Worm (Caenorhabditis elegans) whole organism, young adult: Measurements from ENCODE around the gene gspd-1.

Experiments used
- B0019.2 ChIP-seq: fragments of 200-800 bp; sonication (Bioruptor generic); conservative IDR thresholded peaks from 2 replicates; pipeline ENCODE4 v1.3.6; 2022; ENCODE audit warnings: missing genetic modification reagents, missing genetic modification characterization, missing compliant biosample characterization
- B0336.3 ChIP-seq: fragments of 200-800 bp; sonication (Bioruptor generic); IDR thresholded peaks from 2 replicates; pipeline ENCODE4 v1.3.6; 2022; ENCODE audit warnings: missing genetic modification characterization, missing compliant biosample characterization
- D2030.7 ChIP-seq: fragments of 200-800 bp; sonication (Bioruptor generic); IDR thresholded peaks from 2 replicates; pipeline ENCODE4 v1.3.6; 2022; ENCODE audit warnings: missing genetic modification reagents, missing genetic modification characterization, missing compliant biosample characterization
- F33H1.4 ChIP-seq: fragments of 200-800 bp; sonication (Bioruptor generic); IDR thresholded peaks from 2 replicates; pipeline ENCODE4 v1.3.6; 2022; ENCODE audit warnings: missing genetic modification reagents, missing genetic modification characterization, missing compliant biosample characterization
- F37B4.10 ChIP-seq: fragments of 200-800 bp; sonication (Bioruptor generic); IDR thresholded peaks from 2 replicates; pipeline ENCODE4 v1.3.6; 2022; ENCODE audit warnings: missing genetic modification characterization, missing compliant biosample characterization
- F52B5.7 ChIP-seq: sonication (generic microtip); optimal IDR thresholded peaks from 2 replicates; lab custom pipeline; 2016; ENCODE audit warnings: mild to moderate bottlenecking, missing genetic modification characterization, missing compliant biosample characterization
- T26A5.8 ChIP-seq: sonication (generic microtip); optimal IDR thresholded peaks from 2 replicates; lab custom pipeline; 2016; ENCODE audit warnings: missing genetic modification characterization, missing compliant biosample characterization
- Y67H2A.10 ChIP-seq: fragments of 200-800 bp; sonication (Bioruptor generic); conservative IDR thresholded peaks from 2 replicates; pipeline ENCODE4 v1.3.6; 2022; ENCODE audit warnings: missing genetic modification reagents, missing genetic modification characterization, missing compliant biosample characterization
- Y95B8A.8 ChIP-seq: fragments of 200-800 bp; sonication (Bioruptor generic); IDR thresholded peaks from 2 replicates; pipeline ENCODE4 v1.3.6; 2022; ENCODE audit warnings: missing genetic modification reagents, missing genetic modification characterization, missing compliant biosample characterization
- ZK185.1 ChIP-seq: sonication (generic microtip); optimal IDR thresholded peaks from 2 replicates; lab custom pipeline; 2016; ENCODE audit warnings: mild to moderate bottlenecking, missing genetic modification characterization, missing compliant biosample characterization; ENCODE audit not compliant: poor library complexity, severe bottlenecking
- akir-1 ChIP-seq: fragments of 200-800 bp; sonication (Bioruptor generic); optimal IDR thresholded peaks from 2 replicates; lab custom pipeline; 2018; ENCODE audit warnings: mild to moderate bottlenecking, missing genetic modification characterization, moderate library complexity, missing compliant biosample characterization
- ama-1 ChIP-seq, 3 experiments: fragments of 150-350 bp in 1 of 3; sonication (generic microtip) in 2 of 3; optimal IDR thresholded peaks; 2 replicates each; lab custom pipeline; 2014 to 2018; ENCODE audit warnings: missing biosample characterization in 2 of 3, missing genetic modification characterization in 2 of 3, missing genetic modification reagents in 2 of 3
- atf-7 ChIP-seq: sonication (generic microtip); optimal IDR thresholded peaks from 2 replicates; lab custom pipeline; 2017; ENCODE audit warnings: mild to moderate bottlenecking, missing genetic modification characterization, missing compliant biosample characterization
- athp-1 ChIP-seq: sonication (generic microtip); optimal IDR thresholded peaks from 2 replicates; lab custom pipeline; 2017; ENCODE audit warnings: mild to moderate bottlenecking, missing genetic modification characterization, missing compliant biosample characterization
- cebp-1 ChIP-seq, 2 experiments: fragments of 200-800 bp in 1 of 2; sonication (Bioruptor generic) in 1 of 2; sonication (generic microtip) in 1 of 2; IDR thresholded peaks in 1 of 2; optimal IDR thresholded peaks in 1 of 2; 2 replicates each; pipeline versions ENCODE4 v1.3.6 to Lab custom; 2017 to 2022; ENCODE audit warnings: missing compliant biosample characterization in 2 of 2, missing genetic modification characterization in 2 of 2, mild to moderate bottlenecking in 1 of 2, missing genetic modification reagents in 1 of 2, moderate library complexity in 1 of 2
- die-1 ChIP-seq: sonication (generic microtip); optimal IDR thresholded peaks from 2 replicates; lab custom pipeline; 2016; ENCODE audit warnings: missing genotype, mild to moderate bottlenecking, missing genetic modification characterization, missing compliant biosample characterization
- dpl-1 ChIP-seq: fragments of 150-350 bp; optimal IDR thresholded peaks from 2 replicates; lab custom pipeline; 2014; ENCODE audit warnings: missing biosample characterization, missing genetic modification reagents, missing genetic modification characterization
- efl-1 ChIP-seq: fragments of 150-350 bp; optimal IDR thresholded peaks from 2 replicates; lab custom pipeline; 2014; ENCODE audit warnings: missing biosample characterization, missing genetic modification reagents, missing genetic modification characterization
- ekl-4 ChIP-seq: fragments of 200-800 bp; sonication (Bioruptor generic); IDR thresholded peaks from 2 replicates; pipeline ENCODE4 v1.3.6; 2022; ENCODE audit warnings: missing genetic modification reagents, missing genetic modification characterization, missing compliant biosample characterization
- hlh-12 ChIP-seq: sonication (generic microtip); optimal IDR thresholded peaks from 2 replicates; lab custom pipeline; 2016; ENCODE audit warnings: missing genetic modification characterization, missing compliant biosample characterization
- let-526 ChIP-seq: fragments of 200-800 bp; sonication (Bioruptor generic); IDR thresholded peaks from 2 replicates; pipeline ENCODE4 v1.3.6; 2022; ENCODE audit warnings: missing genetic modification reagents, missing genetic modification characterization, missing compliant biosample characterization
- lin-26 ChIP-seq: fragments of 200-800 bp; sonication (Bioruptor generic); IDR thresholded peaks from 2 replicates; pipeline ENCODE4 v1.3.6; 2022; ENCODE audit warnings: missing genetic modification reagents, missing genetic modification characterization, missing compliant biosample characterization
- lin-40 ChIP-seq: sonication (generic microtip); optimal IDR thresholded peaks from 2 replicates; lab custom pipeline; 2016; ENCODE audit warnings: missing genetic modification characterization, mild to moderate bottlenecking, missing compliant biosample characterization, missing genotype, missing genetic modification reagents
- lin-54 ChIP-seq: fragments of 200-800 bp; sonication (Bioruptor generic); optimal IDR thresholded peaks from 2 replicates; lab custom pipeline; 2018; ENCODE audit warnings: mild to moderate bottlenecking, missing genetic modification characterization, missing compliant biosample characterization
- madf-8 ChIP-seq: fragments of 200-800 bp; sonication (Bioruptor generic); conservative IDR thresholded peaks from 2 replicates; pipeline ENCODE4 v1.3.6; 2022; ENCODE audit warnings: missing genetic modification reagents, missing genetic modification characterization, missing compliant biosample characterization
- mes-4 ChIP-seq: sonication (generic microtip); optimal IDR thresholded peaks from 2 replicates; lab custom pipeline; 2016; ENCODE audit warnings: missing genotype, missing genetic modification characterization, missing compliant biosample characterization
- nfya-2 ChIP-seq: fragments of 200-800 bp; sonication (Bioruptor generic); IDR thresholded peaks from 2 replicates; pipeline ENCODE4 v1.3.6; 2022; ENCODE audit warnings: missing genetic modification reagents, missing genetic modification characterization, missing compliant biosample characterization
- nhr-179 ChIP-seq: sonication (generic microtip); optimal IDR thresholded peaks from 2 replicates; lab custom pipeline; 2016; ENCODE audit warnings: mild to moderate bottlenecking, missing genetic modification characterization, missing compliant biosample characterization
- nhr-80 ChIP-seq: sonication (generic microtip); optimal IDR thresholded peaks from 2 replicates; lab custom pipeline; 2016; ENCODE audit warnings: missing genetic modification characterization, missing compliant biosample characterization
- pbrm-1 ChIP-seq: fragments of 200-800 bp; sonication (Bioruptor generic); IDR thresholded peaks from 2 replicates; pipeline ENCODE4 v1.3.6; 2022; ENCODE audit warnings: missing genetic modification reagents, missing genetic modification characterization, missing compliant biosample characterization
- repo-1 ChIP-seq: sonication (generic microtip); optimal IDR thresholded peaks from 2 replicates; lab custom pipeline; 2017; ENCODE audit warnings: mild to moderate bottlenecking, missing genetic modification characterization, missing compliant biosample characterization
- sea-2 ChIP-seq: fragments of 200-800 bp; sonication (Bioruptor generic); IDR thresholded peaks from 2 replicates; pipeline ENCODE4 v1.3.6; 2022; ENCODE audit warnings: missing genetic modification characterization, missing compliant biosample characterization
- snpc-1.1 ChIP-seq: sonication (generic microtip); optimal IDR thresholded peaks from 2 replicates; lab custom pipeline; 2017; ENCODE audit warnings: missing genetic modification characterization, mild to moderate bottlenecking, missing compliant biosample characterization, antibody characterized with exemption, moderate library complexity, missing genotype, missing genetic modification reagents; ENCODE audit not compliant: insufficient read depth
- snpc-3.4 ChIP-seq: sonication (generic microtip); optimal IDR thresholded peaks from 2 replicates; lab custom pipeline; 2017; ENCODE audit warnings: missing genetic modification characterization, mild to moderate bottlenecking, missing compliant biosample characterization, antibody characterized with exemption, moderate library complexity, missing genotype, missing genetic modification reagents
- tlf-1 ChIP-seq: fragments of 200-800 bp; sonication (Bioruptor generic); optimal IDR thresholded peaks from 2 replicates; lab custom pipeline; 2018; ENCODE audit warnings: mild to moderate bottlenecking, missing genetic modification characterization, missing compliant biosample characterization
- unc-130 ChIP-seq: sonication (generic microtip); optimal IDR thresholded peaks from 2 replicates; lab custom pipeline; 2016; ENCODE audit warnings: missing genetic modification reagents, missing genetic modification characterization, missing compliant biosample characterization
- unc-62 ChIP-seq: fragments of 150-350 bp; optimal IDR thresholded peaks from 2 replicates; lab custom pipeline; 2014; ENCODE audit warnings: missing biosample characterization, missing genetic modification reagents, missing genetic modification characterization
- zfh-2 ChIP-seq: fragments of 200-800 bp; sonication (Bioruptor generic); conservative IDR thresholded peaks from 2 replicates; pipeline ENCODE4 v1.3.6; 2022; ENCODE audit warnings: missing genetic modification reagents, missing genetic modification characterization, missing compliant biosample characterization

Gene gspd-1

ce11 chrIV:11317119-11317518 lies at the start of gene gspd-1:
Gene gspd-1 (plus strand): TSS chrIV:11317419.
- no peak for TF ChIP-seq dpl-1 (GFP tag; lab: Kevin White, UChicago)
- TF ChIP-seq D2030.7 (GFP tag; lab: Robert Waterston, UW) = no peak
- TF ChIP-seq madf-8 (GFP tag; lab: Robert Waterston, UW) = no peak
- no peak for TF ChIP-seq zfh-2 (GFP tag; lab: Robert Waterston, UW)
- TF ChIP-seq nhr-179 (tag; lab: Kevin White, UChicago) = no peak
- no peak for TF ChIP-seq snpc-1.1
- no peak for TF ChIP-seq F52B5.7 (tag; lab: Kevin White, UChicago)
- TF ChIP-seq die-1 = no peak

- TF ChIP-seq nhr-179 (tag; lab: Kevin White, UChicago) = no peak
- no peak for TF ChIP-seq F33H1.4 (GFP tag; lab: Robert Waterston, UW)
- no peak for TF ChIP-seq unc-62 (GFP tag; lab: Kevin White, UChicago)
- TF ChIP-seq ZK185.1 (tag; lab: Kevin White, UChicago) = no peak
- no peak for TF ChIP-seq atf-7 (tag; lab: Kevin White, UChicago)
- TF ChIP-seq lin-40 (tag; lab: Kevin White, UChicago) = no peak
- TF ChIP-seq snpc-1.1 = no peak
- TF ChIP-seq ama-1 (optimal IDR thresholded peaks at IDR 0.05; lab: Kevin White, UChicago) = no peak
- TF ChIP-seq ama-1 (GFP tag; optimal IDR thresholded peaks at IDR 0.05; lab: Kevin White, UChicago) = no peak
- no peak for TF ChIP-seq athp-1 (tag; lab: Kevin White, UChicago)
- TF ChIP-seq hlh-12 (tag; lab: Kevin White, UChicago) = no peak
- no peak for TF ChIP-seq lin-54 (GFP tag; lab: Kevin White, UChicago)
- no peak for TF ChIP-seq ekl-4
- no peak for TF ChIP-seq repo-1 (tag; lab: Kevin White, UChicago)
Observed at ce11 chrIV:11269483-11269882, 47.7 kb upstream of the gspd-1 start.

- TF ChIP-seq atf-7 (tag; lab: Kevin White, UChicago) (no peak), T26A5.8 (tag; lab: Kevin White, UChicago) (no peak)
Observed at ce11 chrIV:11271262-11271661, 46.0 kb upstream of the gspd-1 start, which contains the start of gene nhr-7. Gene nhr-7 (minus strand): TSS chrIV:11271362.

ce11 chrIV:11273151-11273550 lies 44.1 kb upstream of the gspd-1 start, which contains the start of gene gtl-2:
Gene gtl-2 (plus strand): TSS chrIV:11273451.
- TF ChIP-seq akir-1 (GFP tag; lab: Kevin White, UChicago) (no peak), unc-130 (GFP tag; lab: Kevin White, UChicago) (no peak), sea-2 (GFP tag; lab: Robert Waterston, UW) (no peak), mes-4 (tag; lab: Kevin White, UChicago) (no peak), ama-1 (optimal IDR thresholded peaks at IDR 0.05; lab: Kevin White, UChicago) (no peak), ama-1 (GFP tag; optimal IDR thresholded peaks at IDR 0.05; lab: Kevin White, UChicago) (no peak), madf-8 (GFP tag; lab: Robert Waterston, UW) (no peak), nfya-2 (no peak), dpl-1 (GFP tag; lab: Kevin White, UChicago) (no peak), snpc-3.4 (tag; lab: Kevin White, UChicago) (no peak), B0336.3 (GFP tag; lab: Robert Waterston, UW) (no peak), nhr-80 (tag; lab: Kevin White, UChicago) (no peak), tlf-1 (no peak), pbrm-1 (no peak), nhr-179 (tag; lab: Kevin White, UChicago) (no peak)

- TF ChIP-seq let-526 (GFP tag; lab: Robert Waterston, UW) (no peak), cebp-1 (GFP tag; IDR thresholded peaks at IDR 0.05; lab: Robert Waterston, UW) (no peak), cebp-1 (tag; optimal IDR thresholded peaks at IDR 0.05; lab: Kevin White, UChicago) (no peak), F37B4.10 (GFP tag; lab: Robert Waterston, UW) (no peak), efl-1 (GFP tag; lab: Kevin White, UChicago) (no peak), Y67H2A.10 (GFP tag; lab: Robert Waterston, UW) (no peak), B0019.2 (GFP tag; lab: Robert Waterston, UW) (no peak), Y95B8A.8 (GFP tag; lab: Robert Waterston, UW) (no peak), lin-26 (GFP tag; lab: Robert Waterston, UW) (no peak), pbrm-1 (no peak)
Observed at ce11 chrIV:11276026-11276425, 41.2 kb upstream of the gspd-1 start.
